Worm (Caenorhabditis elegans): Measurements from ENCODE around the gene F44G4.3.

F44G4.3 gene

ce11 chrII:8994336-8994735 is 3.1 kb downstream of the F44G4.3 start, which contains the start of gene F44G4.1:
Gene F44G4.1, plus strand, starts transcription at chrII:8994636.
- TF ChIP-seq flt-1 (GFP tag; IDR thresholded peaks at IDR 0.05) (no peak), tra-4 (tag; optimal IDR thresholded peaks at IDR 0.05) (no peak), tbx-37 (GFP tag; conservative IDR thresholded peaks at IDR 0.05) (no peak)

ce11 chrII:8992780-8993179 is 4.7 kb downstream of the F44G4.3 start, which contains the start of gene ooc-5:
Gene ooc-5, plus strand, starts transcription at chrII:8993160.
- TF ChIP-seq tbx-37 (GFP tag; conservative IDR thresholded peaks at IDR 0.05) (no peak), aly-1 (tag; optimal IDR thresholded peaks at IDR 0.05) (no peak), hmg-4 (GFP tag; optimal IDR thresholded peaks at IDR 0.05) (no peak), tra-4 (tag; optimal IDR thresholded peaks at IDR 0.05) (no peak), B0310.2 (tag; optimal IDR thresholded peaks at IDR 0.05) (no peak), tbx-11 (GFP tag; IDR thresholded peaks at IDR 0.05) (no peak), hmbx-1 (tag; optimal IDR thresholded peaks at IDR 0.05) (no peak), ets-7 (tag; optimal IDR thresholded peaks at IDR 0.05) (no peak), ceh-13 (GFP tag; optimal IDR thresholded peaks at IDR 0.05) (no peak), F13C5.2 (tag; optimal IDR thresholded peaks at IDR 0.05) (no peak), hnd-1 (tag; optimal IDR thresholded peaks at IDR 0.05) (no peak), ama-1 (optimal IDR thresholded peaks at IDR 0.05) (no peak), scrt-1 (GFP tag; IDR thresholded peaks at IDR 0.05) (no peak), ceh-36 (tag; optimal IDR thresholded peaks at IDR 0.05) (no peak), flt-1 (GFP tag; IDR thresholded peaks at IDR 0.05) (no peak), pes-1 (GFP tag; IDR thresholded peaks at IDR 0.05) (no peak), sea-1 (GFP tag; conservative IDR thresholded peaks at IDR 0.05) (no peak)

- TF ChIP-seq ceh-13 (GFP tag; optimal IDR thresholded peaks at IDR 0.05) (no peak), hmg-4 (GFP tag; optimal IDR thresholded peaks at IDR 0.05) (no peak), B0310.2 (tag; optimal IDR thresholded peaks at IDR 0.05) (no peak), flt-1 (GFP tag; IDR thresholded peaks at IDR 0.05) (no peak)
Measured at ce11 chrII:8991602-8992001, 5.9 kb downstream of the F44G4.3 start.

ce11 chrII:8990267-8990666 is 7.2 kb downstream of the F44G4.3 start:
- TF ChIP-seq pes-1 (GFP tag; IDR thresholded peaks at IDR 0.05) (no peak), B0310.2 (tag; optimal IDR thresholded peaks at IDR 0.05) (no peak), tra-4 (tag; optimal IDR thresholded peaks at IDR 0.05) (no peak), scrt-1 (GFP tag; IDR thresholded peaks at IDR 0.05) (no peak), ets-7 (tag; optimal IDR thresholded peaks at IDR 0.05) (no peak), ceh-13 (GFP tag; optimal IDR thresholded peaks at IDR 0.05) (no peak), hmg-4 (GFP tag; optimal IDR thresholded peaks at IDR 0.05) (no peak)

ce11 chrII:8989444-8989843 is 8.0 kb downstream of the F44G4.3 start, which contains the start of gene C18E9.9:
Gene C18E9.9, minus strand, starts transcription at chrII:8989544.
- no peak for TF ChIP-seq hmbx-1 (tag; optimal IDR thresholded peaks at IDR 0.05)
- TF ChIP-seq ceh-13 (GFP tag; optimal IDR thresholded peaks at IDR 0.05), result no peak
- no peak for TF ChIP-seq ets-7 (tag; optimal IDR thresholded peaks at IDR 0.05)
- no peak for TF ChIP-seq ceh-36 (tag; optimal IDR thresholded peaks at IDR 0.05)
- TF ChIP-seq F13C5.2 (tag; optimal IDR thresholded peaks at IDR 0.05), result no peak
- TF ChIP-seq flt-1 (GFP tag; IDR thresholded peaks at IDR 0.05), result no peak
- no peak for TF ChIP-seq hmg-4 (GFP tag; optimal IDR thresholded peaks at IDR 0.05)
- no peak for TF ChIP-seq ama-1 (optimal IDR thresholded peaks at IDR 0.05)
- TF ChIP-seq B0310.2 (tag; optimal IDR thresholded peaks at IDR 0.05), result no peak

- TF ChIP-seq ceh-13 (GFP tag; optimal IDR thresholded peaks at IDR 0.05) (no peak), flt-1 (GFP tag; IDR thresholded peaks at IDR 0.05) (no peak), scrt-1 (GFP tag; IDR thresholded peaks at IDR 0.05) (no peak), tra-4 (tag; optimal IDR thresholded peaks at IDR 0.05) (no peak), pes-1 (GFP tag; IDR thresholded peaks at IDR 0.05) (no peak), hmg-4 (GFP tag; optimal IDR thresholded peaks at IDR 0.05) (no peak)
Measured at ce11 chrII:8987962-8988361, 9.5 kb downstream of the F44G4.3 start, which contains the start of gene C18E9.8. Gene C18E9.8, minus strand, starts transcription at chrII:8988062.

ce11 chrII:8982683-8983082 is 14.8 kb downstream of the F44G4.3 start, which contains the start of gene C18E9.7:
Gene C18E9.7, minus strand, starts transcription at chrII:8982783.
- TF ChIP-seq ama-1 (optimal IDR thresholded peaks at IDR 0.05) (no peak), tbx-37 (GFP tag; conservative IDR thresholded peaks at IDR 0.05) (no peak), hmg-4 (GFP tag; optimal IDR thresholded peaks at IDR 0.05) (no peak), scrt-1 (GFP tag; IDR thresholded peaks at IDR 0.05) (no peak), tbx-11 (GFP tag; IDR thresholded peaks at IDR 0.05) (no peak), pes-1 (GFP tag; IDR thresholded peaks at IDR 0.05) (no peak), hmbx-1 (tag; optimal IDR thresholded peaks at IDR 0.05) (no peak), B0310.2 (tag; optimal IDR thresholded peaks at IDR 0.05) (no peak), ets-7 (tag; optimal IDR thresholded peaks at IDR 0.05) (no peak)

ce11 chrII:8973516-8974043 is 23.9 kb downstream of the F44G4.3 start, which contains the start of gene tomm-40:
Gene tomm-40, minus strand, starts transcription at chrII:8973566.
- TF ChIP-seq F13C5.2 (tag; optimal IDR thresholded peaks at IDR 0.05), result peak; percentile 47
- TF ChIP-seq hnd-1 (tag; optimal IDR thresholded peaks at IDR 0.05), result no peak
- no peak for TF ChIP-seq B0310.2 (tag; optimal IDR thresholded peaks at IDR 0.05)

Measured in whole organism, early embryonic.